Fruit fly (Drosophila melanogaster): Measurements from ENCODE around the gene Gal.
A peak's percentile ranks its signal among the peaks of the same experiment; 100 is the strongest.

The Gal gene

DNA sequence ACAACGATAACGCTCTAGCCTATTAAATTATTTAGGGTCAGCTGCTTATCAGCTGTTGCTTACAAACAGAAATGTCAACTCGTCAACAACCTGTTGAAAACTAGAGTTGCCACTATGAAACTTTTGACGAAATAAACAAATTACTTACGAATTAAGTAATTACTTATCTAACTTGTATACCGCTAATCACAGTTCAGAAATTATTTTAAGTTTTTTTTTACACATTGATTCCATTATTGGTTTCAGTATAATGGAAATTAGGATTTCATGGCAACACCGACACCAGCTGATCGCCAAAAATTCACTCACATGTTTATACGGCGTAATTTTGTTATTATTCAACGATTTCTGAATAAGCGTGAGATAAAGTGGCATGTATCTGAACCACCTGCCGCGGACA, 31.2 kb upstream of the Gal start, which contains the start of the genes CG9117 and CG31643 (continued):
- TF ChIP-seq CoRest (tag; optimal IDR thresholded peaks at IDR 0.05) (peak; percentile 42), Dll (GFP tag; IDR thresholded peaks at IDR 0.05; ENCODE audit: partially characterized antibody) (peak; percentile 53; the same call in 1 of the 4 replicates), stc (GFP tag; IDR thresholded peaks at IDR 0.05) (peak; percentile 21; the same call in 1 of the 2 replicates), fd96Cb (tag; optimal IDR thresholded peaks at IDR 0.05) (peak; percentile 9), pfk (GFP tag; optimal IDR thresholded peaks at IDR 0.05) (no peak), CG7556 (GFP tag; optimal IDR thresholded peaks at IDR 0.05) (peak; percentile 26), HmgZ (tag; optimal IDR thresholded peaks at IDR 0.05) (peak; percentile 78), CG1024 (GFP tag; IDR thresholded peaks at IDR 0.05) (no peak), CG33557 (GFP tag; optimal IDR thresholded peaks at IDR 0.05) (peak; percentile 20), Sox100B (GFP tag; optimal IDR thresholded peaks at IDR 0.05) (no peak), fu2 (GFP tag; optimal IDR thresholded peaks at IDR 0.05) (peak; percentile 59), ac (GFP tag; optimal IDR thresholded peaks at IDR 0.05) (no peak), shn (GFP tag; optimal IDR thresholded peaks at IDR 0.05) (peak; percentile 58)

- peak; percentile 47 for TF ChIP-seq YL-1 (GFP tag; optimal IDR thresholded peaks at IDR 0.05)
- peak; percentile 46 for TF ChIP-seq stwl (tag; optimal IDR thresholded peaks at IDR 0.05)
- peak; percentile 35 for TF ChIP-seq kah (GFP tag; optimal IDR thresholded peaks at IDR 0.05)
- TF ChIP-seq Elba2 (GFP tag; optimal IDR thresholded peaks at IDR 0.05): peak; percentile 45
- TF ChIP-seq lilli (GFP tag; optimal IDR thresholded peaks at IDR 0.05): no peak
- no peak for TF ChIP-seq Nf-YA (GFP tag; IDR thresholded peaks at IDR 0.05)
- TF ChIP-seq CG1603 (tag; optimal IDR thresholded peaks at IDR 0.05): peak; percentile 53
- TF ChIP-seq gfzf (GFP tag; optimal IDR thresholded peaks at IDR 0.05): peak; percentile 8
- peak; percentile 74 for TF ChIP-seq MESR4 (GFP tag; optimal IDR thresholded peaks at IDR 0.05)
- peak; percentile 18; the same call in 1 of the 2 replicates for TF ChIP-seq amos (GFP tag; IDR thresholded peaks at IDR 0.05; ENCODE audit: partially characterized antibody)
- TF ChIP-seq E2f2 (GFP tag; IDR thresholded peaks at IDR 0.05): peak; percentile 90
- TF ChIP-seq chinmo (GFP tag; IDR thresholded peaks at IDR 0.05; ENCODE audit: partially characterized antibody): 0 out of 4 replicates have a peak, but pooled peaks have one; percentile 41
- 0 out of 2 replicates have a peak, but pooled peaks have one; percentile 19 for TF ChIP-seq hbn (GFP tag; IDR thresholded peaks at IDR 0.05; ENCODE audit: partially characterized antibody)
- peak; percentile 12 for TF ChIP-seq CG2116 (GFP tag; optimal IDR thresholded peaks at IDR 0.05)
- TF ChIP-seq trem (tag; optimal IDR thresholded peaks at IDR 0.05): peak; percentile 99
- TF ChIP-seq CG15514 (GFP tag; optimal IDR thresholded peaks at IDR 0.05): peak; percentile 21
- peak; percentile 40 to 91 for TF ChIP-seq crp (GFP tag; optimal IDR thresholded peaks at IDR 0.05)
- TF ChIP-seq MTF-1 (GFP tag; optimal IDR thresholded peaks at IDR 0.05; ENCODE audit: borderline replicate concordance): no peak
- 0 out of 4 replicates have a peak, but pooled peaks have one; percentile 19 for TF ChIP-seq Dll (GFP tag; IDR thresholded peaks at IDR 0.05; ENCODE audit: partially characterized antibody)
- TF ChIP-seq nerfin-1 (tag; optimal IDR thresholded peaks at IDR 0.05): peak; percentile 69
- TF ChIP-seq CG10267 (tag; optimal IDR thresholded peaks at IDR 0.05): peak; percentile 4
- 0 out of 3 replicates have a peak, but pooled peaks have one; percentile 30 for TF ChIP-seq Opbp (GFP tag; IDR thresholded peaks at IDR 0.05; ENCODE audit: partially characterized antibody)
- TF ChIP-seq Ets97D (GFP tag; optimal IDR thresholded peaks at IDR 0.05): peak; percentile 43
- TF ChIP-seq CG6689 (GFP tag; IDR thresholded peaks at IDR 0.05): no peak
- peak; percentile 87 for TF ChIP-seq Dp (GFP tag; optimal IDR thresholded peaks at IDR 0.05)
- TF ChIP-seq CG4617 (GFP tag; optimal IDR thresholded peaks at IDR 0.05; ENCODE audit: borderline replicate concordance): peak; percentile 67
- TF ChIP-seq eve (GFP tag; optimal IDR thresholded peaks at IDR 0.05): no peak
- TF ChIP-seq Mad (GFP tag; optimal IDR thresholded peaks at IDR 0.05): no peak
- peak; percentile 53 for TF ChIP-seq pzg (GFP tag; optimal IDR thresholded peaks at IDR 0.05)
- no peak for TF ChIP-seq CG14667 (GFP tag; IDR thresholded peaks at IDR 0.05)
- 0 out of 2 replicates have a peak, but pooled peaks have one; percentile 30 for TF ChIP-seq sna (GFP tag; IDR thresholded peaks at IDR 0.05; ENCODE audit: partially characterized antibody)
- TF ChIP-seq CG8765 (GFP tag; IDR thresholded peaks at IDR 0.05): no peak
- no peak for TF ChIP-seq CG13775 (GFP tag; optimal IDR thresholded peaks at IDR 0.05)
- TF ChIP-seq BEAF-32 (GFP tag; optimal IDR thresholded peaks at IDR 0.05): peak; percentile 3
- TF ChIP-seq MBD-R2 (GFP tag; IDR thresholded peaks at IDR 0.05): peak; percentile 95
Measured at dm6 chr2L:6036710-6037109, 30.1 kb upstream of the Gal start, which contains the start of gene mtm. Gene mtm (minus strand): TSS chr2L:6037015.

All from whole organism, embryonic.